Worm (Caenorhabditis elegans) whole organism, L3 larva: ENCODE results near the gene T14G12.6.

Source experiments
- ceh-82 ChIP-seq: fragments of 150-350 bp; optimal IDR thresholded peaks from 2 replicates; lab custom pipeline; 2014; ENCODE audit warnings: missing biosample characterization, missing genetic modification characterization
- daf-12 ChIP-seq: fragments of 150-350 bp; optimal IDR thresholded peaks from 2 replicates; lab custom pipeline; 2014; ENCODE audit warnings: missing biosample characterization, missing genetic modification reagents, missing genetic modification characterization
- fkh-10 ChIP-seq: sonication (generic microtip); optimal IDR thresholded peaks from 2 replicates; lab custom pipeline; 2017; ENCODE audit warnings: missing biosample characterization, missing genetic modification reagents, missing genetic modification characterization
- jun-1 ChIP-seq: fragments of 150-350 bp; optimal IDR thresholded peaks from 2 replicates; lab custom pipeline; 2014; ENCODE audit warnings: missing biosample characterization, missing genetic modification reagents, missing genetic modification characterization
- snpc-4 ChIP-seq: fragments of 150-350 bp; optimal IDR thresholded peaks from 2 replicates; lab custom pipeline; 2014; ENCODE audit warnings: missing biosample characterization, missing genetic modification characterization
- ztf-11 ChIP-seq: fragments of 150-350 bp; optimal IDR thresholded peaks from 2 replicates; lab custom pipeline; 2014; ENCODE audit warnings: missing biosample characterization, missing genetic modification characterization

DNA sequence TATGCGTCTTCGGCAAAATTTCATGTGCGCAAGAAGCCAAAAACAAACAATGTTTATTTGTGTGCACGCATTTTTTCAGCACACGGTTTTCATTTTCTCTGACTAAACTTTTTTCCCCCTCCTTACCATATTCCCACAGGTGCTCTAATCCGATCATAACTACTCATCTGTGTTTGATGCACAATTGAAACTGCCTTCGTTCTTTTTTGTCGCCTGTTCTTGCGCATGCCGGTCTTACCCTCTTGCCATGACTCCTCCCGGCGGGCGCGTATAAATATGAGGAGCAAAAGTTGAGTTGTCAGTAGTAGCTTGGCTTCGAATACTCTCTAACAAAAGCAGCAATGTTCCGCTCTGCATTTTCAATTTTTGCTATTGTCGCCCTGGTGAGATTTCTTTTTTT, 38.6 kb upstream of the T14G12.6 start, which contains the start of gene abu-10:
- no peak for TF ChIP-seq fkh-10 (GFP tag; lab: Kevin White, UChicago)
- TF ChIP-seq ceh-82 (tag; lab: Kevin White, UChicago), result no peak
- TF ChIP-seq snpc-4 (tag; lab: Kevin White, UChicago), result no peak
- TF ChIP-seq daf-12 (tag; lab: Kevin White, UChicago), result no peak
- no peak for TF ChIP-seq jun-1 (tag; lab: Kevin White, UChicago)
- TF ChIP-seq ztf-11, result no peak
